Worm (Caenorhabditis elegans) whole organism, L4/young adult: Measurements from ENCODE around the gene scrm-8.

Experiments
- W03F9.2 ChIP-seq: fragments of 150-350 bp; optimal IDR thresholded peaks from 2 replicates; lab custom pipeline; 2014; ENCODE audit warnings: missing biosample characterization, missing genetic modification characterization
- him-1 ChIP-seq: sonication (generic microtip); optimal IDR thresholded peaks from 2 replicates; lab custom pipeline; 2016; ENCODE audit warnings: missing genotype, missing genetic modification reagents, missing genetic modification characterization, missing compliant biosample characterization

DNA sequence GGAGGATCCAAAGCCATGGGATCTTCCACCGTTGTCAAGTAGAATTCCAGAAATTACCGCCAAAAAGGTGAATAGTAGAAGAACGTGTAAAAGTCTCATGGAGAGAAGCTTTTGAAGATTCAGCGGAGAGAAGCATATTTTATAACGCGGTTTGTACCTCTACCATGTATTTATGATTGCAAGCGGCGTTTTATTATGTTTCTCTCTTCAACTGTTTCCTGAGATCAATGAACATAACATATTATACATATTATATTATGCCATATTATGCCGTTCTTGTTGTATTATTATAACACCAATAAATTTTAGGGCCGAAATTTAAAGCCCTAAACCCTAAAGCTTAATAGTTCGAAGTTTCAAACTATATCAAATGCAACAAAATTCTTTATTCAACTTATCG, 24.2 kb upstream of the scrm-8 start, which contains the start of gene F49F1.18:
- TF ChIP-seq W03F9.2 (tag; lab: Kevin White, UChicago) (no peak), him-1 (tag; lab: Kevin White, UChicago) (no peak)
